Worm (Caenorhabditis elegans): Measurements from ENCODE around the gene sra-2.

ce11 chrII:9577630-9578029 is 49.0 kb downstream of the sra-2 start:
- TF ChIP-seq flt-1 (GFP tag; IDR thresholded peaks at IDR 0.05) (no peak), hnd-1 (tag; optimal IDR thresholded peaks at IDR 0.05) (no peak)
